Fruit fly (Drosophila melanogaster) S2 (cell line): Measurements from ENCODE around the gene mtTFB1.

Source experiments
- CG8478 ChIP-seq: fragments of >200 bp; optimal IDR thresholded peaks from 2 replicates; lab custom pipeline; 2018
- CTCF ChIP-seq, 2 experiments: fragments of >200 bp; optimal IDR thresholded peaks; 2 replicates each; lab custom pipeline; 2018

DNA sequence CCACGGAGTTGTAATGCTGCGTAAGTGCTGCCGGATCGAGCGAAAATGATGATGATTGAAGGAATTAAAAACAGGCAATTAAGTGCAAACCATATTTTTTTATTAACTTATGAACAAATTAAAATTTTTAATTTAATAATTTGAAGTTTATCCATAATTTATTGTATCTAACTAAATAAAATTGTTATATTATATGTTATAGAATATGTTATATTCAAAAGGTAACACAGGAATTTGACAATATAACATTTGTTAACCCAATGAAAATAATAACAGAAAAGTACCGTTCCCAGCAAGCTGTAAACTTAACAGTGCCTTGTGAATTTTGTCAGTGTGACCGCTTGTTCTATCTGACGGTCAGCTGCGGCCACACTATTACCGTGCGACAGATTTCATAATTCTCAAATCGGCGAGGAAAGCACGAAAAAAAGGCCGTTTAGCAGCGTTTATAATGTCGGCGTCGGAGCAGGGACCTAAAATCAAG, at the start of gene mtTFB1, which contains the start of gene Ccdc56:
- TF ChIP-seq CG8478 (no peak), CTCF (optimal IDR thresholded peaks at IDR 0.05; lab: Kevin White, UChicago) (no peak)
